Fruit fly (Drosophila melanogaster) whole organism, embryonic: Measurements from ENCODE around the gene yellow-g2.

ENCODE experiments used
- CG10654 ChIP-seq: fragments of 200-800 bp; sonication (Bioruptor generic); optimal IDR thresholded peaks from 2 replicates; lab custom pipeline; 2016; ENCODE audit warnings: missing biosample characterization, missing genetic modification characterization
- CG11696 ChIP-seq: fragments of 200-800 bp; sonication (Bioruptor generic); IDR thresholded peaks from 2 replicates; pipeline ENCODE4 v1.3.6; 2022; ENCODE audit warnings: missing biosample characterization, missing genetic modification characterization
- CG11723 ChIP-seq: fragments of 200-800 bp; sonication (Bioruptor generic); optimal IDR thresholded peaks from 2 replicates; lab custom pipeline; 2017; ENCODE audit warnings: missing biosample characterization, mild to moderate bottlenecking, missing genetic modification characterization
- CG14441 ChIP-seq: fragments of 200-800 bp; sonication (Bioruptor generic); IDR thresholded peaks from 2 replicates; pipeline ENCODE4 v1.3.6; 2022; ENCODE audit warnings: missing biosample characterization, missing genetic modification characterization
- CG14860 ChIP-seq: fragments of 200-800 bp; sonication (Bioruptor generic); IDR thresholded peaks from 3 replicates; pipeline ENCODE4 v1.3.6; 2022; ENCODE audit warnings: missing biosample characterization, missing genetic modification characterization; ENCODE audit not compliant: partially characterized antibody
- CG17385 ChIP-seq: fragments of 200-800 bp; sonication (Bioruptor generic); optimal IDR thresholded peaks from 3 replicates; lab custom pipeline; 2018; ENCODE audit warnings: missing biosample characterization, mild to moderate bottlenecking, missing genetic modification characterization
- CG33213 ChIP-seq: fragments of 200-800 bp; sonication (Bioruptor generic); optimal IDR thresholded peaks from 3 replicates; lab custom pipeline; 2016; ENCODE audit warnings: missing biosample characterization, missing genetic modification characterization
- CG3847 ChIP-seq: fragments of 200-800 bp; sonication (Bioruptor generic); IDR thresholded peaks from 2 replicates; pipeline ENCODE4 v1.3.6; 2022; ENCODE audit warnings: missing biosample characterization, missing genetic modification characterization
- CG4360 ChIP-seq: fragments of 200-800 bp; sonication (Bioruptor generic); IDR thresholded peaks from 2 replicates; pipeline ENCODE4 v1.3.6; 2022; ENCODE audit warnings: missing biosample characterization, missing genetic modification characterization
- CG4707 ChIP-seq: fragments of 200-800 bp; sonication (Bioruptor generic); optimal IDR thresholded peaks from 2 replicates; lab custom pipeline; 2018; ENCODE audit warnings: missing biosample characterization, mild to moderate bottlenecking, missing genetic modification characterization, moderate library complexity
- CG4854 ChIP-seq: fragments of 200-800 bp; sonication (Bioruptor generic); optimal IDR thresholded peaks from 2 replicates; lab custom pipeline; 2016; ENCODE audit warnings: missing biosample characterization, missing genetic modification characterization, inconsistent platforms
- CG8290 ChIP-seq, 3 experiments: fragments of 200-800 bp; sonication (Bioruptor generic); optimal IDR thresholded peaks; 2 replicates each; lab custom pipeline; 2016 to 2019; ENCODE audit warnings: missing biosample characterization in 3 of 3, missing genetic modification characterization in 3 of 3, mild to moderate bottlenecking in 2 of 3, moderate library complexity in 1 of 3
- CrebB ChIP-seq: fragments of 200-800 bp; sonication (Bioruptor generic); optimal IDR thresholded peaks from 3 replicates; lab custom pipeline; 2018; ENCODE audit warnings: missing biosample characterization, mild to moderate bottlenecking, missing genetic modification characterization
- Dad ChIP-seq: fragments of 200-800 bp; sonication (Bioruptor generic); optimal IDR thresholded peaks from 3 replicates; lab custom pipeline; 2016; ENCODE audit warnings: missing biosample characterization, missing genetic modification characterization
- HLH3B ChIP-seq: fragments of 200-800 bp; sonication (Bioruptor generic); IDR thresholded peaks from 2 replicates; pipeline ENCODE4 v1.3.6; 2022; ENCODE audit warnings: missing biosample characterization, missing genetic modification characterization
- Hsf ChIP-seq: fragments of 200-800 bp; sonication (Bioruptor generic); optimal IDR thresholded peaks from 3 replicates; lab custom pipeline; 2016; ENCODE audit warnings: missing biosample characterization, missing genetic modification characterization
- Mes4 ChIP-seq: fragments of 200-800 bp; sonication (Bioruptor generic); optimal IDR thresholded peaks from 2 replicates; lab custom pipeline; 2016; ENCODE audit warnings: missing biosample characterization, missing genetic modification characterization
- Myb ChIP-seq: fragments of 200-800 bp; sonication (Bioruptor generic); optimal IDR thresholded peaks from 2 replicates; lab custom pipeline; 2016; ENCODE audit warnings: missing biosample characterization, missing genetic modification characterization
- PHDP ChIP-seq: fragments of 200-800 bp; sonication (Bioruptor generic); optimal IDR thresholded peaks from 3 replicates; lab custom pipeline; 2018; ENCODE audit warnings: missing biosample characterization, mild to moderate bottlenecking, missing genetic modification characterization, moderate library complexity
- Poxn ChIP-seq: fragments of 200-800 bp; sonication (Bioruptor generic); IDR thresholded peaks from 2 replicates; pipeline ENCODE4 v1.3.6; 2022; ENCODE audit warnings: missing biosample characterization, missing genetic modification characterization
- Rfx ChIP-seq: fragments of 200-800 bp; sonication (Bioruptor generic); IDR thresholded peaks from 2 replicates; pipeline ENCODE4 v1.3.6; 2022; ENCODE audit warnings: missing biosample characterization, missing genetic modification characterization
- Ssrp ChIP-seq: fragments of 200-800 bp; sonication (Bioruptor generic); optimal IDR thresholded peaks from 2 replicates; lab custom pipeline; 2018; ENCODE audit warnings: missing biosample characterization, mild to moderate bottlenecking, missing genetic modification characterization, moderate library complexity
- TFAM ChIP-seq: fragments of 200-800 bp; sonication (Bioruptor generic); optimal IDR thresholded peaks from 2 replicates; lab custom pipeline; 2017; ENCODE audit warnings: missing biosample characterization, missing genetic modification characterization, inconsistent platforms
- Xbp1 ChIP-seq: fragments of 200-800 bp; sonication (Bioruptor generic); optimal IDR thresholded peaks from 3 replicates; lab custom pipeline; 2016; ENCODE audit warnings: missing biosample characterization, mild to moderate bottlenecking, missing genetic modification characterization
- YL-1 ChIP-seq: fragments of 200-800 bp; sonication (Bioruptor generic); optimal IDR thresholded peaks from 3 replicates; lab custom pipeline; 2017; ENCODE audit warnings: missing biosample characterization, mild to moderate bottlenecking, missing genetic modification characterization
- aop ChIP-seq: fragments of 200-800 bp; sonication (Bioruptor generic); IDR thresholded peaks from 2 replicates; pipeline ENCODE4 v1.3.6; 2022; ENCODE audit warnings: missing biosample characterization, missing genetic modification characterization
- br ChIP-seq: fragments of >200 bp; optimal IDR thresholded peaks from 2 replicates; lab custom pipeline; 2017
- chif ChIP-seq, 2 experiments: fragments of 200-800 bp; sonication (Bioruptor generic); optimal IDR thresholded peaks; 3 replicates each; lab custom pipeline; 2016; ENCODE audit warnings: missing biosample characterization in 2 of 2, missing genetic modification characterization in 2 of 2
- dan ChIP-seq: fragments of 200-800 bp; sonication (Bioruptor generic); IDR thresholded peaks from 2 replicates; pipeline ENCODE4 v1.3.6; 2022; ENCODE audit warnings: missing biosample characterization, missing genetic modification characterization
- dimm ChIP-seq: fragments of 200-800 bp; sonication (Bioruptor generic); IDR thresholded peaks from 2 replicates; pipeline ENCODE4 v1.3.6; 2022; ENCODE audit warnings: missing biosample characterization, missing genetic modification characterization
- dmrt11E ChIP-seq: fragments of 200-800 bp; sonication (Bioruptor generic); optimal IDR thresholded peaks from 3 replicates; lab custom pipeline; 2018; ENCODE audit warnings: missing biosample characterization, mild to moderate bottlenecking, missing genetic modification characterization, moderate library complexity
- ewg ChIP-seq: fragments of 200-800 bp; sonication (Bioruptor generic); optimal IDR thresholded peaks from 3 replicates; lab custom pipeline; 2017; ENCODE audit warnings: mild to moderate bottlenecking, missing biosample characterization, missing genetic modification reagents, missing genetic modification characterization
- exex ChIP-seq: fragments of 200-800 bp; sonication (Bioruptor generic); optimal IDR thresholded peaks from 4 replicates; lab custom pipeline; 2018; ENCODE audit warnings: missing biosample characterization, mild to moderate bottlenecking, missing genetic modification characterization, moderate library complexity
- eyg ChIP-seq: fragments of 200-800 bp; sonication (Bioruptor generic); optimal IDR thresholded peaks from 3 replicates; lab custom pipeline; 2016; ENCODE audit warnings: missing biosample characterization, missing genetic modification characterization
- ftz-f1 ChIP-seq: fragments of 200-800 bp; sonication (Bioruptor generic); optimal IDR thresholded peaks from 2 replicates; lab custom pipeline; 2016; ENCODE audit warnings: missing biosample characterization, missing genetic modification characterization
- her ChIP-seq: fragments of 200-800 bp; sonication (Bioruptor generic); optimal IDR thresholded peaks from 2 replicates; lab custom pipeline; 2016; ENCODE audit warnings: missing biosample characterization, missing genetic modification characterization
- lola ChIP-seq, 3 experiments: fragments of >200 bp in 2 of 3; fragments of 200-800 bp in 1 of 3; sonication (Bioruptor generic) in 1 of 3; optimal IDR thresholded peaks; 2 replicates each; lab custom pipeline; 2017 to 2019; ENCODE audit warnings: missing biosample characterization in 3 of 3, missing genetic modification characterization in 3 of 3, mild to moderate bottlenecking in 1 of 3, moderate library complexity in 1 of 3
- maf-S ChIP-seq: fragments of 200-800 bp; sonication (Bioruptor generic); optimal IDR thresholded peaks from 2 replicates; lab custom pipeline; 2016; ENCODE audit warnings: missing biosample characterization, missing genetic modification characterization
- nerfin-1 ChIP-seq: fragments of 200-800 bp; sonication (Bioruptor generic); optimal IDR thresholded peaks from 3 replicates; lab custom pipeline; 2019; ENCODE audit warnings: missing biosample characterization, mild to moderate bottlenecking, missing genetic modification characterization, moderate library complexity
- nmo ChIP-seq: fragments of 200-800 bp; sonication (Bioruptor generic); optimal IDR thresholded peaks from 2 replicates; lab custom pipeline; 2018; ENCODE audit warnings: missing biosample characterization, mild to moderate bottlenecking, missing genetic modification characterization, moderate library complexity
- prd ChIP-seq, 3 experiments: fragments of >200 bp in 2 of 3; fragments of 200-800 bp in 1 of 3; sonication (Bioruptor generic) in 1 of 3; optimal IDR thresholded peaks in 2 of 3; IDR thresholded peaks in 1 of 3; 2 replicates in 2 of 3; 3 replicates in 1 of 3; pipeline versions ENCODE4 v1.3.6 to Lab custom; 2017 to 2022; ENCODE audit warnings: missing biosample characterization in 1 of 3, missing genetic modification characterization in 1 of 3
- psq ChIP-seq: fragments of 200-800 bp; sonication (Bioruptor generic); optimal IDR thresholded peaks from 2 replicates; lab custom pipeline; 2017; ENCODE audit warnings: missing biosample characterization, missing genetic modification characterization
- repo ChIP-seq: fragments of 200-800 bp; sonication (Bioruptor generic); optimal IDR thresholded peaks from 2 replicates; lab custom pipeline; 2016; ENCODE audit warnings: missing biosample characterization, missing genetic modification characterization
- ro ChIP-seq: fragments of 200-800 bp; sonication (Bioruptor generic); IDR thresholded peaks from 2 replicates; pipeline ENCODE4 v1.3.6; 2022; ENCODE audit warnings: missing biosample characterization, missing genetic modification characterization
- slbo ChIP-seq: fragments of 200-800 bp; sonication (Bioruptor generic); IDR thresholded peaks from 2 replicates; pipeline ENCODE4 v1.3.6; 2022; ENCODE audit warnings: missing biosample characterization, missing genetic modification characterization
- ttk ChIP-seq: fragments of 200-800 bp; sonication (Bioruptor generic); IDR thresholded peaks from 2 replicates; pipeline ENCODE4 v2.1.2; 2022; ENCODE audit warnings: missing biosample characterization, missing genetic modification characterization
- twi ChIP-seq: fragments of 200-800 bp; optimal IDR thresholded peaks from 2 replicates; lab custom pipeline; 2019; ENCODE audit warnings: missing biosample characterization, mild to moderate bottlenecking, missing genetic modification characterization, moderate library complexity
- unpg ChIP-seq: fragments of 200-800 bp; sonication (Bioruptor generic); optimal IDR thresholded peaks from 3 replicates; lab custom pipeline; 2018; ENCODE audit warnings: missing biosample characterization, mild to moderate bottlenecking, missing genetic modification characterization, moderate library complexity
- usp ChIP-seq: fragments of >200 bp; optimal IDR thresholded peaks from 2 replicates; lab custom pipeline; 2017; ENCODE audit warnings: missing biosample characterization, missing genetic modification characterization
- vvl ChIP-seq: fragments of 200-800 bp; sonication (Bioruptor generic); IDR thresholded peaks from 2 replicates; pipeline ENCODE4 v1.3.6; 2022; ENCODE audit warnings: missing biosample characterization, missing genetic modification characterization

yellow-g2 gene

DNA sequence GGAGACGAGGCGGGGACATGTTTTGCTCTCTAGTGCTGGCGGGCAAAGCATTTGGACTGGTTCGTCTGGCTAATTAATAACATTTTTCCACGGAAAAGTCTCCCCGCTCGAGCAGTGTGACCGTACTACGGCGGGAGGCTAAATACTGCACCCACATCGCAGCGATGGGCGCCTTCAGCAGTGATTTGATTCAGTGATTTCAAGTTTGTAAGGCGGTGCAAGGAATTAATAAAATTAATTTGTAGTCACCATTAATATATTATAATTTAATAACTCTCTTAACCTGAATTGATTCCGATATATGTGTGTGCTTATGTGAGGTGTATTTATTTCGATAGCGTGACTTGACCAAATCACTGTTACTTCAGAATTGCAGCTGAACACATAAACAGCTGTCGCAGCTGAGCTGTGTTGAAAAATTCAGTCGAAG, 13.8 kb upstream of the yellow-g2 start, which contains the start of the genes oxt and CG13807 (continued):
- TF ChIP-seq CG33213 (GFP tag; lab: Kevin White, UChicago) = peak; percentile 73
- TF ChIP-seq Mes4 = no peak
- TF ChIP-seq lola (GFP tag; optimal IDR thresholded peaks at IDR 0.05; lab: Kevin White, UChicago) = peak in 1 of 3 experiments; percentile 87
- TF ChIP-seq CG3847 (GFP tag; lab: Robert Waterston, UW) = peak; percentile 83
- peak; percentile 66 for TF ChIP-seq CG10654 (GFP tag; lab: Kevin White, UChicago)
- peak; percentile 82 for TF ChIP-seq dmrt11E
- TF ChIP-seq HLH3B (GFP tag; lab: Robert Waterston, UW) = peak; percentile 82
- TF ChIP-seq maf-S (GFP tag; lab: Kevin White, UChicago) = no peak
- peak; percentile 91 for TF ChIP-seq nerfin-1 (tag; lab: Kevin White, UChicago)
- peak; percentile 69 for TF ChIP-seq CG8290 (GFP tag; optimal IDR thresholded peaks at IDR 0.05; lab: Kevin White, UChicago)
- TF ChIP-seq CG8290 (tag; optimal IDR thresholded peaks at IDR 0.05; lab: Kevin White, UChicago) = peak; percentile 52 to 79
- TF ChIP-seq Dad = peak; percentile 39
- peak; percentile 80 for TF ChIP-seq ewg (GFP tag; lab: Kevin White, UChicago)
- TF ChIP-seq twi (tag; lab: Kevin White, UChicago) = peak; percentile 88
- peak; percentile 67 for TF ChIP-seq aop
- 0 out of 2 replicates have a peak, but pooled peaks have one; percentile 11 for TF ChIP-seq dan (GFP tag; lab: Robert Waterston, UW)
- peak; percentile 79 for TF ChIP-seq Hsf (GFP tag; lab: Kevin White, UChicago)
- no peak for TF ChIP-seq eyg (GFP tag; lab: Kevin White, UChicago)
- TF ChIP-seq br (lab: Kevin White, UChicago) = no peak
- TF ChIP-seq Myb (GFP tag; lab: Kevin White, UChicago) = peak; percentile 1
- TF ChIP-seq Xbp1 (GFP tag; lab: Kevin White, UChicago) = peak; percentile 94
- TF ChIP-seq CG11696 (GFP tag; lab: Robert Waterston, UW) = peak; percentile 59
- peak; percentile 87 for TF ChIP-seq YL-1 (GFP tag; lab: Kevin White, UChicago)
- peak; percentile 30 for TF ChIP-seq CG4707 (GFP tag; lab: Kevin White, UChicago)
- TF ChIP-seq psq (GFP tag; lab: Kevin White, UChicago) = peak; percentile 50
- TF ChIP-seq CG11723 (GFP tag; lab: Kevin White, UChicago) = peak; percentile 83
- TF ChIP-seq Ssrp (tag; lab: Kevin White, UChicago) = peak; percentile 86
- peak; percentile 53 for TF ChIP-seq CG4854 (GFP tag; lab: Kevin White, UChicago)
- TF ChIP-seq Rfx (GFP tag; lab: Robert Waterston, UW) = peak; percentile 93
- TF ChIP-seq vvl (GFP tag; lab: Robert Waterston, UW) = peak; percentile 94
- TF ChIP-seq nmo = peak; percentile 95
- TF ChIP-seq ro (GFP tag; lab: Robert Waterston, UW) = peak; percentile 52; the same call in 1 of the 2 replicates
- peak; percentile 92 for TF ChIP-seq slbo (GFP tag; lab: Robert Waterston, UW)
- peak; percentile 82 for TF ChIP-seq ttk (GFP tag; lab: Robert Waterston, UW)
- 0 out of 2 replicates have a peak, but pooled peaks have one; percentile 26 for TF ChIP-seq CG4360
- no peak for TF ChIP-seq prd (optimal IDR thresholded peaks at IDR 0.05; lab: Kevin White, UChicago)
- TF ChIP-seq prd (GFP tag; IDR thresholded peaks at IDR 0.05; lab: Robert Waterston, UW) = peak; percentile 94
- peak; percentile 62 for TF ChIP-seq exex
- TF ChIP-seq CrebB (tag; lab: Kevin White, UChicago) = peak; percentile 64
- TF ChIP-seq unpg (GFP tag; lab: Kevin White, UChicago) = peak; percentile 91
- TF ChIP-seq dimm (GFP tag; lab: Robert Waterston, UW) = peak; percentile 76
- peak; percentile 10 for TF ChIP-seq TFAM
- TF ChIP-seq Poxn (GFP tag; lab: Robert Waterston, UW) = peak; percentile 57; the same call in 1 of the 2 replicates
- no peak for TF ChIP-seq repo (GFP tag; lab: Kevin White, UChicago)
- peak; percentile 43 for TF ChIP-seq ftz-f1 (GFP tag; lab: Kevin White, UChicago)
- TF ChIP-seq CG14860 (GFP tag; lab: Robert Waterston, UW) = no peak
- no peak for TF ChIP-seq usp (GFP tag; lab: Kevin White, UChicago)
- TF ChIP-seq her (GFP tag; lab: Kevin White, UChicago) = no peak
- TF ChIP-seq PHDP (tag; lab: Kevin White, UChicago) = peak; percentile 92
- TF ChIP-seq CG14441 (GFP tag; lab: Robert Waterston, UW) = peak; percentile 92
- peak; percentile 78 for TF ChIP-seq CG17385 (GFP tag; lab: Kevin White, UChicago)
- TF ChIP-seq chif (GFP tag; optimal IDR thresholded peaks at IDR 0.05; lab: Kevin White, UChicago) = peak; percentile 51 to 66
